Fruit fly (Drosophila melanogaster): Measurements from ENCODE around the gene Pss.

Gene Pss

dm6 chr3L:20526143-20526195, at the start of gene Pss:
Pss (minus strand) TSS chr3L:20526174.
- TF ChIP-seq Myc (optimal IDR thresholded peaks at IDR 0.05) = no peak

DNA sequence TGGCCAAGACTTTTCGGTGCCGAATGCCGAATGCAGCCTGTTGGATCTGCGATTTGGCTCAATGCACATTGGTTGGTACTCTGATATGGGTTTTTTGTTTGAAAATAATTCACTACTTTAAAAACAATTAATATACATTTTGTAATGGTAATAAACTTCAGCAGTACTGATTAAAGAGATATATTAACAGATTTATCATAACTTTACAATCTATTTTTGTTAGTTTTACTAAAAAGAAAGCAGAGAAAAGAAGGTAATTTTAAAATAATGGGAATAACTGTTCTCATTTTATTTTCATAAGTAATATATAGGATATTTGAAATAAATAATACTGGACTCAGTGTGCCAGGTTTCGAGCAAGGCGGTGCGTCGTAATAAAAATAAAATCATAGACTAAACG, 44.2 kb upstream of the Pss start:
- no peak for TF ChIP-seq Sin3A (optimal IDR thresholded peaks at IDR 0.05)
- no peak for TF ChIP-seq h (optimal IDR thresholded peaks at IDR 0.05)
- no peak for TF ChIP-seq psq (optimal IDR thresholded peaks at IDR 0.05)
- TF ChIP-seq ttk (optimal IDR thresholded peaks at IDR 0.05) = no peak
- no peak for TF ChIP-seq Myc (optimal IDR thresholded peaks at IDR 0.05)
- TF ChIP-seq insv (optimal IDR thresholded peaks at IDR 0.05) = no peak

dm6 chr3L:20565561-20566128, 39.7 kb upstream of the Pss start:
- no peak for TF ChIP-seq Sin3A (optimal IDR thresholded peaks at IDR 0.05)
- TF ChIP-seq ttk (optimal IDR thresholded peaks at IDR 0.05) = no peak
- no peak for TF ChIP-seq insv (optimal IDR thresholded peaks at IDR 0.05)
- no peak for TF ChIP-seq Myc (optimal IDR thresholded peaks at IDR 0.05)
- TF ChIP-seq h (optimal IDR thresholded peaks at IDR 0.05) = no peak
- no peak for TF ChIP-seq psq (optimal IDR thresholded peaks at IDR 0.05)

DNA sequence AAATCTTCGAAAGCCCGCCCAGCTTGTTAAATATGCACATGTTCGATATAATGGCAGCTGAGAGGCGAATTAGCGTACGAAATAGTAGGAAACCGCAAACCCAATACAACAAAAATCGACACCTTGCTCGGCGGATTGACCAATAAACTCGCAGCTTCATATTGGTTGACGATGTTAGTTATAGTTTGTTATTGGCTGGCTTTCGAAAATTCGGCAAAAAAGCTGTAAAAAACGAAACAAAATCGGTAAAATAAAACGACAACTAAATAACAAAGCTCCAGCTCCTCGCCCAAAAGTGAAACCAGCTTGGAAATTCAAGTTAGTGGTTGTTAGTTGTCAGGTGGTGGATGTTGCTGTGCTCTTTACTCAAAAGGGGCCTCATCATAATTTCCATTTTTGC, 37.8 kb upstream of the Pss start:
- TF ChIP-seq psq (optimal IDR thresholded peaks at IDR 0.05) (no peak), insv (optimal IDR thresholded peaks at IDR 0.05) (no peak)

dm6 chr3L:20562649-20563048, 36.7 kb upstream of the Pss start:
- TF ChIP-seq Myc (optimal IDR thresholded peaks at IDR 0.05) (no peak), ttk (optimal IDR thresholded peaks at IDR 0.05) (no peak), h (optimal IDR thresholded peaks at IDR 0.05) (no peak)

DNA sequence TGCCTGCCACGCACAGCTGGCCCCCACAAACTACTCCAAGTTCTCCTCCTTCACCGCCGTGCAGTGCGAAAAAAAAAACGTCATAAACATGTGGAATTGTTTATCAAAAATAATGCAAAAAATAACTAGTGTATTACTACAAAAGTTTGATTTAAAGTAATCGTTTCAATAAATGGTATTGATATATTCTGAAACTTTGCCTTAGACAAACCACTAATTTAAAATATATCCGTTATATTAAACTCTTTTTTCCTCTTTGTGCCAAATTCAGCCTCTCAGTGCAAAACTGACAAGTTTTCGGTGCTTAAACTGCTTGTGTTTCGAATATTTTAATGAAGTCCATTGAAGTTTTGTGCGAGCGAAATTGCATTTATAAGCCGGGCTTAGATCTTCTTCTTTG, 31.1 kb upstream of the Pss start:
- TF ChIP-seq ttk (optimal IDR thresholded peaks at IDR 0.05) = no peak
- TF ChIP-seq h (optimal IDR thresholded peaks at IDR 0.05) = no peak
- TF ChIP-seq insv (optimal IDR thresholded peaks at IDR 0.05) = no peak
- TF ChIP-seq Sin3A (optimal IDR thresholded peaks at IDR 0.05) = no peak

dm6 chr3L:20556371-20556770, 30.4 kb upstream of the Pss start:
- no peak for TF ChIP-seq Sin3A (optimal IDR thresholded peaks at IDR 0.05)
- TF ChIP-seq h (optimal IDR thresholded peaks at IDR 0.05) = no peak
- no peak for TF ChIP-seq insv (optimal IDR thresholded peaks at IDR 0.05)
- TF ChIP-seq psq (optimal IDR thresholded peaks at IDR 0.05) = no peak
- no peak for TF ChIP-seq Myc (optimal IDR thresholded peaks at IDR 0.05)
- no peak for TF ChIP-seq ttk (optimal IDR thresholded peaks at IDR 0.05)

DNA sequence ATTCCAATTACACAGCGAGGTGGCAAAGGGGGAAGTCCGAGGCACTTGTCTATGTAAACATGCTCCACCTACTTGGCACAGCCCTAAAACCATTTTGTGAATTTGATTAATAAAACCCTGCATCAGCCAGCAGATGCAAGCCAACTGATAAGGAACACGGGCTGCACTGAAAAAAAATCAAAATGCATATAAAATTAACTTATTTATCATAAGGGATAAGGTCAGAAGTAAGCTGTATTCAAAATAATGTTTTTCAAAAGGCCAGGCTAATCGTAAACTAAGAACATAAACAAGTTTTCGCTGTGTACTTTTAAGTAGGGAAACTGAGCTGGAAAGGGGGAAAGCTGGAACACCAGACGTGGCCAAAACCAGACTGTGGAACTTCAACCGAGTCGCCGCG, 25.9 kb upstream of the Pss start:
- TF ChIP-seq ttk (optimal IDR thresholded peaks at IDR 0.05) (no peak), Sin3A (optimal IDR thresholded peaks at IDR 0.05) (no peak), Myc (optimal IDR thresholded peaks at IDR 0.05) (no peak), psq (optimal IDR thresholded peaks at IDR 0.05) (no peak), insv (optimal IDR thresholded peaks at IDR 0.05) (no peak), h (optimal IDR thresholded peaks at IDR 0.05) (no peak)

dm6 chr3L:20549358-20549757, 23.4 kb upstream of the Pss start:
- no peak for TF ChIP-seq Myc (optimal IDR thresholded peaks at IDR 0.05)

DNA sequence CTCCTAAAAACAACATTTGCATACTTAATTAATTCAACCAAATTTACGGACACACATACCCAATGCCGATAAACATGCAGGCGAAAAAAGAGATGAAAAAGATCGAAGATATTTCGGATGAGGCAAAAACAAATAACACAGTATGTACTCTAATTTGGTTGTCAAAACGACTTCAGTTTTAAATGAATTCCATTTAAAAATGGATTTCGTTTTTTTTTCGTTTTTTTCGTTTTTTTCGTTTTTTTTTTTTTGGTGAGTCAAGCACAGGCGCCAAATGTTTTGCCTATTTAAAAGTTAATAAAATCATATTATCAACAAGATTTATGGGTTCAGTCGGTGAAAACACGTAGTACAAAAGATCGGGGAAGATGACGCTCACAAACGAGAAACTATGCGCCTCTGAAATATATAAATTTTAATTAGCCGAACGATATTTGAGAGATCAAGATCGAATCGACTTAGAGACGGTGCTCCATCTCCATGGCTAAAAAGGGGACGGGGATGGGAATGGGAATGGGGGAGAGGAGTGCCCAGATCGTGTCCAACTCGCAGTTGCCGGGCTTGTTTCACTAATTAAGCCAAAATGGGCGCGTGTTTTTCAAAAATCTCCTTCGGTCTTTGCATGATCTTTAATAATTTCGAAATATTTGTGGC, 22.4 kb upstream of the Pss start:
- no peak for TF ChIP-seq insv (optimal IDR thresholded peaks at IDR 0.05)

- no peak for TF ChIP-seq Sin3A (optimal IDR thresholded peaks at IDR 0.05)
- TF ChIP-seq h (optimal IDR thresholded peaks at IDR 0.05) = no peak
- no peak for TF ChIP-seq Myc (optimal IDR thresholded peaks at IDR 0.05)
- no peak for TF ChIP-seq insv (optimal IDR thresholded peaks at IDR 0.05)
- no peak for TF ChIP-seq ttk (optimal IDR thresholded peaks at IDR 0.05)
- TF ChIP-seq psq (optimal IDR thresholded peaks at IDR 0.05) = no peak
Observed at dm6 chr3L:20540975-20541951, 15.3 kb upstream of the Pss start.

dm6 chr3L:20540182-20540974, 14.4 kb upstream of the Pss start, which contains the start of gene Rcd2:
Rcd2 (minus strand) TSS chr3L:20540417.
- TF ChIP-seq h (optimal IDR thresholded peaks at IDR 0.05) = no peak
- TF ChIP-seq insv (optimal IDR thresholded peaks at IDR 0.05) = no peak
- TF ChIP-seq ttk (optimal IDR thresholded peaks at IDR 0.05) = no peak
- no peak for TF ChIP-seq Myc (optimal IDR thresholded peaks at IDR 0.05)
- no peak for TF ChIP-seq Sin3A (optimal IDR thresholded peaks at IDR 0.05)
- no peak for TF ChIP-seq psq (optimal IDR thresholded peaks at IDR 0.05)
